Worm (Caenorhabditis elegans) whole organism, L3 larva: ENCODE results near the gene E02H1.6.

ENCODE experiments used
- R02D3.7 ChIP-seq: fragments of 150-350 bp; optimal IDR thresholded peaks from 2 replicates; lab custom pipeline; 2014; ENCODE audit warnings: missing biosample characterization, missing genetic modification characterization
- ZK546.5 ChIP-seq: sonication (generic microtip); optimal IDR thresholded peaks from 2 replicates; lab custom pipeline; 2017; ENCODE audit warnings: missing biosample characterization, missing genetic modification characterization
- aly-2 ChIP-seq: fragments of 150-350 bp; optimal IDR thresholded peaks from 2 replicates; lab custom pipeline; 2014; ENCODE audit warnings: missing biosample characterization, missing genetic modification characterization
- ceh-16 ChIP-seq: sonication (generic microtip); optimal IDR thresholded peaks from 2 replicates; lab custom pipeline; 2017; ENCODE audit warnings: missing biosample characterization, missing genetic modification characterization
- ceh-28 ChIP-seq: fragments of 150-350 bp; optimal IDR thresholded peaks from 2 replicates; lab custom pipeline; 2014; ENCODE audit warnings: missing biosample characterization, missing genetic modification reagents, missing genetic modification characterization
- ceh-82 ChIP-seq: fragments of 150-350 bp; optimal IDR thresholded peaks from 2 replicates; lab custom pipeline; 2014; ENCODE audit warnings: missing biosample characterization, missing genetic modification characterization
- daf-12 ChIP-seq: fragments of 150-350 bp; optimal IDR thresholded peaks from 2 replicates; lab custom pipeline; 2014; ENCODE audit warnings: missing biosample characterization, missing genetic modification reagents, missing genetic modification characterization
- egl-27 ChIP-seq: sonication (generic microtip); optimal IDR thresholded peaks from 4 replicates; lab custom pipeline; 2017; ENCODE audit warnings: missing biosample characterization, missing genetic modification reagents, missing genetic modification characterization
- elt-1 ChIP-seq: fragments of 150-350 bp; optimal IDR thresholded peaks from 2 replicates; lab custom pipeline; 2014; ENCODE audit warnings: missing biosample characterization, missing genetic modification characterization
- elt-2 ChIP-seq: sonication (generic microtip); optimal IDR thresholded peaks from 2 replicates; lab custom pipeline; 2016; ENCODE audit warnings: missing genetic modification reagents, mild to moderate bottlenecking, missing genetic modification characterization, missing compliant biosample characterization
- elt-3 ChIP-seq, 3 experiments: fragments of 150-350 bp in 1 of 3; sonication (generic microtip) in 2 of 3; optimal IDR thresholded peaks; 2 replicates in 2 of 3; 4 replicates in 1 of 3; lab custom pipeline; 2014 to 2017; ENCODE audit warnings: missing biosample characterization in 3 of 3, missing genetic modification characterization in 3 of 3
- eor-1 ChIP-seq, 2 experiments: fragments of 150-350 bp; optimal IDR thresholded peaks; 2 replicates each; lab custom pipeline; 2014 to 2018; ENCODE audit warnings: missing biosample characterization in 2 of 2, missing genetic modification characterization in 2 of 2
- fkh-10 ChIP-seq: sonication (generic microtip); optimal IDR thresholded peaks from 2 replicates; lab custom pipeline; 2017; ENCODE audit warnings: missing biosample characterization, missing genetic modification reagents, missing genetic modification characterization
- fkh-2 ChIP-seq: fragments of 150-350 bp; optimal IDR thresholded peaks from 2 replicates; lab custom pipeline; 2014; ENCODE audit warnings: missing biosample characterization, missing genetic modification reagents, missing genetic modification characterization
- fos-1 ChIP-seq: fragments of 150-350 bp; optimal IDR thresholded peaks from 2 replicates; lab custom pipeline; 2014; ENCODE audit warnings: missing biosample characterization, missing genetic modification characterization
- hmg-11 ChIP-seq: sonication (generic microtip); optimal IDR thresholded peaks from 2 replicates; lab custom pipeline; 2016; ENCODE audit warnings: missing genetic modification characterization, missing compliant biosample characterization
- lin-15B ChIP-seq: fragments of 150-350 bp; optimal IDR thresholded peaks from 2 replicates; lab custom pipeline; 2014; ENCODE audit warnings: missing biosample characterization, missing genetic modification characterization
- lin-39 ChIP-seq: fragments of 150-350 bp; optimal IDR thresholded peaks from 2 replicates; lab custom pipeline; 2018; ENCODE audit warnings: missing biosample characterization, missing genetic modification reagents, missing genetic modification characterization
- mdl-1 ChIP-seq: fragments of 150-350 bp; optimal IDR thresholded peaks from 2 replicates; lab custom pipeline; 2014; ENCODE audit warnings: missing biosample characterization, missing genetic modification characterization
- mml-1 ChIP-seq: fragments of 150-350 bp; sonication (generic microtip); optimal IDR thresholded peaks from 3 replicates; lab custom pipeline; 2014; ENCODE audit warnings: missing biosample characterization, missing genetic modification characterization
- nfya-1 ChIP-seq: sonication (generic microtip); optimal IDR thresholded peaks from 2 replicates; lab custom pipeline; 2017; ENCODE audit warnings: missing genetic modification characterization, mild to moderate bottlenecking, missing compliant biosample characterization, antibody characterized with exemption, moderate library complexity; ENCODE audit not compliant: insufficient read depth
- nhr-12 ChIP-seq: fragments of 150-350 bp; optimal IDR thresholded peaks from 2 replicates; lab custom pipeline; 2014; ENCODE audit warnings: missing biosample characterization, missing genetic modification characterization
- nhr-23 ChIP-seq: fragments of 150-350 bp; optimal IDR thresholded peaks from 2 replicates; lab custom pipeline; 2014; ENCODE audit warnings: missing biosample characterization, missing genetic modification reagents, missing genetic modification characterization
- nhr-237 ChIP-seq: fragments of 150-350 bp; optimal IDR thresholded peaks from 2 replicates; lab custom pipeline; 2014; ENCODE audit warnings: missing biosample characterization, missing genetic modification characterization
- nhr-25 ChIP-seq: sonication (generic microtip); optimal IDR thresholded peaks from 2 replicates; lab custom pipeline; 2017; ENCODE audit warnings: missing biosample characterization, missing genetic modification characterization
- nhr-28 ChIP-seq: fragments of 150-350 bp; optimal IDR thresholded peaks from 2 replicates; lab custom pipeline; 2014; ENCODE audit warnings: missing biosample characterization, missing genetic modification characterization
- nhr-43 ChIP-seq: sonication (generic microtip); optimal IDR thresholded peaks from 2 replicates; lab custom pipeline; 2016; ENCODE audit warnings: mild to moderate bottlenecking, missing genetic modification characterization, missing compliant biosample characterization; ENCODE audit not compliant: poor library complexity, severe bottlenecking
- nhr-67 ChIP-seq: fragments of 150-350 bp; optimal IDR thresholded peaks from 2 replicates; lab custom pipeline; 2014; ENCODE audit warnings: missing biosample characterization, missing genetic modification characterization
- nhr-76 ChIP-seq: fragments of 150-350 bp; sonication (generic microtip); optimal IDR thresholded peaks from 5 replicates; lab custom pipeline; 2014; ENCODE audit warnings: missing biosample characterization, missing genetic modification characterization
- nhr-77 ChIP-seq: fragments of 150-350 bp; optimal IDR thresholded peaks from 2 replicates; lab custom pipeline; 2014; ENCODE audit warnings: missing biosample characterization, missing genetic modification characterization
- pqm-1 ChIP-seq: fragments of 150-350 bp; optimal IDR thresholded peaks from 2 replicates; lab custom pipeline; 2017; ENCODE audit warnings: missing biosample characterization, missing genetic modification characterization, inconsistent platforms
- sea-2 ChIP-seq: fragments of 150-350 bp; sonication (generic microtip); optimal IDR thresholded peaks from 4 replicates; lab custom pipeline; 2014; ENCODE audit warnings: missing biosample characterization, missing genetic modification reagents, missing genetic modification characterization
- skn-1 ChIP-seq: fragments of 150-350 bp; optimal IDR thresholded peaks from 2 replicates; lab custom pipeline; 2014; ENCODE audit warnings: missing biosample characterization, missing genetic modification characterization
- snpc-4 ChIP-seq: fragments of 150-350 bp; optimal IDR thresholded peaks from 2 replicates; lab custom pipeline; 2014; ENCODE audit warnings: missing biosample characterization, missing genetic modification characterization
- tbx-2 ChIP-seq: sonication (generic microtip); optimal IDR thresholded peaks from 2 replicates; lab custom pipeline; 2016; ENCODE audit warnings: mild to moderate bottlenecking, missing genetic modification characterization, missing compliant biosample characterization
- unc-39 ChIP-seq: sonication (generic microtip); optimal IDR thresholded peaks from 4 replicates; lab custom pipeline; 2017; ENCODE audit warnings: missing biosample characterization, missing genetic modification characterization
- unc-62 ChIP-seq: fragments of 150-350 bp; sonication (generic microtip); optimal IDR thresholded peaks from 4 replicates; lab custom pipeline; 2014; ENCODE audit warnings: missing biosample characterization, missing genetic modification reagents, missing genetic modification characterization
- zag-1 ChIP-seq: fragments of 150-350 bp; optimal IDR thresholded peaks from 2 replicates; lab custom pipeline; 2014; ENCODE audit warnings: missing biosample characterization, missing genetic modification characterization
- ztf-11 ChIP-seq: fragments of 150-350 bp; optimal IDR thresholded peaks from 2 replicates; lab custom pipeline; 2014; ENCODE audit warnings: missing biosample characterization, missing genetic modification characterization
- ztf-4 ChIP-seq: fragments of 150-350 bp; optimal IDR thresholded peaks from 2 replicates; lab custom pipeline; 2014; ENCODE audit warnings: missing biosample characterization, missing genetic modification characterization

E02H1.6 gene

ce11 chrII:9557437-9558150 lies 38.9 kb upstream of the E02H1.6 start, which contains the start of gene zfp-2:
TSS of gene zfp-2 (plus strand) at chrII:9557650.
- TF ChIP-seq nhr-28 (tag; lab: Kevin White, UChicago) (no peak), aly-2 (no peak), fkh-10 (GFP tag; lab: Kevin White, UChicago) (no peak), lin-15B (tag; lab: Kevin White, UChicago) (peak; percentile 27), ztf-4 (tag; lab: Kevin White, UChicago) (no peak), nhr-77 (tag; lab: Kevin White, UChicago) (no peak), unc-39 (no peak), skn-1 (tag; lab: Kevin White, UChicago) (no peak), nhr-23 (tag; lab: Kevin White, UChicago) (no peak), ceh-28 (tag; lab: Kevin White, UChicago) (no peak), sea-2 (GFP tag; lab: Kevin White, UChicago) (no peak), daf-12 (no peak), lin-39 (tag; lab: Kevin White, UChicago) (no peak), R02D3.7 (tag; lab: Kevin White, UChicago) (peak; percentile 75), nhr-12 (tag; lab: Kevin White, UChicago) (no peak), ceh-82 (tag; lab: Kevin White, UChicago) (no peak), fkh-2 (tag; lab: Kevin White, UChicago) (no peak), nhr-237 (no peak), mdl-1 (no peak), hmg-11 (tag; lab: Kevin White, UChicago) (peak; percentile 74), nfya-1 (peak; percentile 43)

ce11 chrII:9558906-9559305 lies 37.6 kb upstream of the E02H1.6 start:
- TF ChIP-seq eor-1 (tag; optimal IDR thresholded peaks at IDR 0.05; lab: Kevin White, UChicago) = no peak
- no peak for TF ChIP-seq tbx-2 (tag; lab: Kevin White, UChicago)
- no peak for TF ChIP-seq sea-2 (GFP tag; lab: Kevin White, UChicago)
- no peak for TF ChIP-seq ztf-11 (tag; lab: Kevin White, UChicago)
- TF ChIP-seq mml-1 (tag; lab: Kevin White, UChicago) = no peak
- TF ChIP-seq nhr-12 (tag; lab: Kevin White, UChicago) = no peak
- no peak for TF ChIP-seq egl-27
- no peak for TF ChIP-seq lin-39 (tag; lab: Kevin White, UChicago)
- no peak for TF ChIP-seq nhr-23 (tag; lab: Kevin White, UChicago)
- TF ChIP-seq ceh-16 (tag; lab: Kevin White, UChicago) = no peak
- no peak for TF ChIP-seq fkh-10 (GFP tag; lab: Kevin White, UChicago)
- TF ChIP-seq nhr-43 (tag; lab: Kevin White, UChicago) = no peak
- no peak for TF ChIP-seq nhr-25
- TF ChIP-seq nhr-67 (tag; lab: Kevin White, UChicago) = no peak
- TF ChIP-seq, all 47 proteins: peak for 0

- TF ChIP-seq nhr-76 (tag; lab: Kevin White, UChicago) (no peak), unc-39 (no peak), mdl-1 (no peak), fkh-10 (GFP tag; lab: Kevin White, UChicago) (no peak), tbx-2 (tag; lab: Kevin White, UChicago) (no peak), ceh-28 (tag; lab: Kevin White, UChicago) (no peak), fos-1 (no peak), egl-27 (no peak), pqm-1 (tag; lab: Kevin White, UChicago) (no peak), mml-1 (tag; lab: Kevin White, UChicago) (no peak)
Measured at ce11 chrII:9559929-9560328, 36.6 kb upstream of the E02H1.6 start, which contains the start of gene F35H8.4. TSS of gene F35H8.4 (minus strand) at chrII:9560029.

ce11 chrII:9560895-9561294 lies 35.6 kb upstream of the E02H1.6 start:
- TF ChIP-seq elt-2 (tag; lab: Kevin White, UChicago) (no peak), aly-2 (no peak), nhr-28 (tag; lab: Kevin White, UChicago) (no peak), nhr-12 (tag; lab: Kevin White, UChicago) (no peak), nhr-23 (tag; lab: Kevin White, UChicago) (peak; percentile 10), nhr-25 (peak; percentile 75), hmg-11 (tag; lab: Kevin White, UChicago) (no peak), tbx-2 (tag; lab: Kevin White, UChicago) (no peak), elt-3 (tag; optimal IDR thresholded peaks at IDR 0.05; lab: Kevin White, UChicago) (no peak), daf-12 (no peak), eor-1 (tag; optimal IDR thresholded peaks at IDR 0.05; lab: Kevin White, UChicago) (no peak), ztf-11 (tag; lab: Kevin White, UChicago) (no peak), ZK546.5 (tag; lab: Kevin White, UChicago) (no peak), lin-39 (tag; lab: Kevin White, UChicago) (no peak), elt-1 (tag; lab: Kevin White, UChicago) (no peak), snpc-4 (tag; lab: Kevin White, UChicago) (no peak), egl-27 (no peak), unc-62 (no peak), zag-1 (tag; lab: Kevin White, UChicago) (no peak), nhr-43 (tag; lab: Kevin White, UChicago) (peak; percentile 9)
